Worm (Caenorhabditis elegans) whole organism, late embryonic: Measurements from ENCODE around the gene drap-1.

ENCODE experiments used
- ceh-14 ChIP-seq: sonication (generic microtip); optimal IDR thresholded peaks from 2 replicates; lab custom pipeline; 2016; ENCODE audit warnings: missing genotype, missing genetic modification characterization, missing compliant biosample characterization
- ceh-31 ChIP-seq: sonication (generic microtip); optimal IDR thresholded peaks from 2 replicates; lab custom pipeline; 2016; ENCODE audit warnings: missing genetic modification characterization, missing compliant biosample characterization
- che-1 ChIP-seq: sonication (generic microtip); optimal IDR thresholded peaks from 2 replicates; lab custom pipeline; 2016; ENCODE audit warnings: mild to moderate bottlenecking, missing genetic modification characterization, missing compliant biosample characterization
- dmd-4 ChIP-seq: sonication (generic microtip); optimal IDR thresholded peaks from 2 replicates; lab custom pipeline; 2016; ENCODE audit warnings: borderline replicate concordance, missing genetic modification characterization, missing compliant biosample characterization
- fax-1 ChIP-seq: sonication (generic microtip); optimal IDR thresholded peaks from 2 replicates; lab custom pipeline; 2016; ENCODE audit warnings: missing genotype, missing genetic modification characterization, missing compliant biosample characterization
- hlh-13 ChIP-seq: fragments of 200-800 bp; sonication (Bioruptor generic); optimal IDR thresholded peaks from 2 replicates; lab custom pipeline; 2018; ENCODE audit warnings: mild to moderate bottlenecking, missing genetic modification characterization, missing compliant biosample characterization
- hlh-15 ChIP-seq: sonication (generic microtip); optimal IDR thresholded peaks from 2 replicates; lab custom pipeline; 2016; ENCODE audit warnings: missing genetic modification characterization, missing compliant biosample characterization
- hlh-6 ChIP-seq: sonication (generic microtip); optimal IDR thresholded peaks from 2 replicates; lab custom pipeline; 2016; ENCODE audit warnings: missing genotype, missing genetic modification characterization, missing compliant biosample characterization
- mec-3 ChIP-seq: sonication (generic microtip); optimal IDR thresholded peaks from 2 replicates; lab custom pipeline; 2016; ENCODE audit warnings: borderline replicate concordance, missing genetic modification characterization, missing compliant biosample characterization
- nhr-232 ChIP-seq: sonication (generic microtip); optimal IDR thresholded peaks from 2 replicates; lab custom pipeline; 2016; ENCODE audit warnings: missing genetic modification characterization, missing compliant biosample characterization
- pqm-1 ChIP-seq: sonication (generic microtip); optimal IDR thresholded peaks from 2 replicates; lab custom pipeline; 2016; ENCODE audit warnings: missing genetic modification characterization, missing compliant biosample characterization
- sox-2 ChIP-seq: fragments of 200-800 bp; sonication (Bioruptor generic); IDR thresholded peaks from 2 replicates; pipeline ENCODE4 v1.3.6; 2022; ENCODE audit warnings: missing genetic modification reagents, missing genetic modification characterization, missing compliant biosample characterization
- unc-86 ChIP-seq: sonication (generic microtip); optimal IDR thresholded peaks from 2 replicates; lab custom pipeline; 2016; ENCODE audit warnings: missing genetic modification characterization, missing compliant biosample characterization
- zip-5 ChIP-seq: sonication (generic microtip); optimal IDR thresholded peaks from 2 replicates; lab custom pipeline; 2016; ENCODE audit warnings: missing genetic modification characterization, missing compliant biosample characterization

drap-1 gene

ce11 chrV:9782969-9783368, 53.1 kb downstream of the drap-1 start, which contains the start of gene F46B6.5:
Gene F46B6.5 (minus strand): TSS chrV:9783069.
- TF ChIP-seq ceh-31 (tag; lab: Kevin White, UChicago): no peak
- TF ChIP-seq fax-1 (tag; lab: Kevin White, UChicago): no peak
- no peak for TF ChIP-seq hlh-6 (tag; lab: Kevin White, UChicago)
- TF ChIP-seq unc-86 (tag; lab: Kevin White, UChicago): no peak
- no peak for TF ChIP-seq hlh-13 (GFP tag; lab: Kevin White, UChicago)
- TF ChIP-seq mec-3: no peak
- no peak for TF ChIP-seq nhr-232 (tag; lab: Kevin White, UChicago)
- TF ChIP-seq ceh-14: no peak
- TF ChIP-seq zip-5: no peak
- TF ChIP-seq sox-2 (GFP tag; lab: Robert Waterston, UW): no peak
- TF ChIP-seq pqm-1 (tag; lab: Kevin White, UChicago): no peak
- no peak for TF ChIP-seq dmd-4 (tag; lab: Kevin White, UChicago)
- no peak for TF ChIP-seq che-1
- no peak for TF ChIP-seq hlh-15 (tag; lab: Kevin White, UChicago)
- TF ChIP-seq, all 69 proteins: peak for 0
